Fruit fly (Drosophila melanogaster) whole organism, wandering third instar larva: ENCODE results near the gene CG10283.

Experiments used
- CG32264 ChIP-seq: fragments of 200-800 bp; sonication (Bioruptor generic); optimal IDR thresholded peaks from 2 replicates; lab custom pipeline; 2016; ENCODE audit warnings: missing biosample characterization, missing genetic modification characterization
- CG9705 ChIP-seq: fragments of 200-800 bp; sonication (Bioruptor generic); optimal IDR thresholded peaks from 2 replicates; lab custom pipeline; 2018; ENCODE audit warnings: missing biosample characterization, mild to moderate bottlenecking, missing genetic modification characterization
- HLH106 ChIP-seq: fragments of 200-800 bp; optimal IDR thresholded peaks from 3 replicates; lab custom pipeline; 2019; ENCODE audit warnings: missing biosample characterization, mild to moderate bottlenecking, missing genetic modification characterization, moderate library complexity
- Hr83 ChIP-seq: fragments of 200-300 bp; sonication (Bioruptor generic); optimal IDR thresholded peaks from 2 replicates; lab custom pipeline; 2016; ENCODE audit warnings: missing biosample characterization, mild to moderate bottlenecking, missing genetic modification characterization, moderate library complexity; ENCODE audit not compliant: poor library complexity, severe bottlenecking
- Sp1 ChIP-seq: fragments of 200-800 bp; sonication (Bioruptor generic); optimal IDR thresholded peaks from 3 replicates; lab custom pipeline; 2019; ENCODE audit warnings: missing biosample characterization, mild to moderate bottlenecking, missing genetic modification characterization, moderate library complexity
- brk ChIP-seq: fragments of 200-800 bp; sonication (Bioruptor generic); optimal IDR thresholded peaks from 2 replicates; lab custom pipeline; 2016; ENCODE audit warnings: missing biosample characterization, mild to moderate bottlenecking, missing genetic modification characterization
- dl ChIP-seq, 2 experiments: fragments of 175-275, 200-275 bp in 1 of 2; fragments of 200-275 bp in 1 of 2; sonication (Bioruptor generic); optimal IDR thresholded peaks; lab custom pipeline; 2018; ENCODE audit warnings: mild to moderate bottlenecking in 2 of 2, missing biosample characterization in 2 of 2, missing genetic modification characterization in 2 of 2, moderate library complexity in 2 of 2; ENCODE audit not compliant: partially characterized antibody in 2 of 2, insufficient read depth in 1 of 2
- ey ChIP-seq: fragments of 200-800 bp; sonication (Bioruptor generic); optimal IDR thresholded peaks from 2 replicates; lab custom pipeline; 2016; ENCODE audit warnings: missing biosample characterization, missing genetic modification characterization
- foxo ChIP-seq, 2 experiments: fragments of 200-800 bp; sonication (Bioruptor generic); optimal IDR thresholded peaks; 2 replicates in 1 of 2; 3 replicates in 1 of 2; lab custom pipeline; 2016 to 2017; ENCODE audit warnings: missing biosample characterization in 2 of 2, missing genetic modification characterization in 2 of 2
- fru ChIP-seq: fragments of 200-800 bp; sonication (Bioruptor generic); optimal IDR thresholded peaks from 3 replicates; lab custom pipeline; 2016; ENCODE audit warnings: missing biosample characterization, mild to moderate bottlenecking, missing genetic modification characterization
- lola ChIP-seq: fragments of >200 bp; optimal IDR thresholded peaks from 2 replicates; lab custom pipeline; 2017; ENCODE audit warnings: missing biosample characterization, missing genetic modification characterization
- usp ChIP-seq: fragments of >200 bp; optimal IDR thresholded peaks from 2 replicates; lab custom pipeline; 2017; ENCODE audit warnings: missing biosample characterization, missing genetic modification characterization

CG10283 gene

DNA sequence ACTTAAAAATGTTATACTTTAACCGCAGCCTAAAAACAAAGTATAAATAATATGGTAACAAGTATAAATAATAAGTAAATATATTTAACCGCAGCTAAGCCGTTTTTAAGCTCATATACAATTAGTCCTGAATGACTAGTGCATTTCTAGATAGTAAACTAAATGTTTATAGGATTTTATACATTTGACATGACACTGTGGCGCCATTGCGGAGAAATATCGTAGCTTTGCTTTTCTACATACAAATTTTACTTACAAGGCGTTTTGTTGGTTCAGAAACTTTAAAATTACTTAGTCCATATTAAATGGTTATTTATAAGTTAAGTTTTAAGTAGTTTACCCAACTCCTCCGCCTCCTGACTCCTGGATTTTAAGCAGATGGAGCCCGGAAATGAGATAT is 43.1 kb downstream of the CG10283 start:
- no peak for TF ChIP-seq brk (GFP tag; lab: Kevin White, UChicago)
- no peak for TF ChIP-seq dl (GFP tag; optimal IDR thresholded peaks at IDR 0.05; lab: Kevin White, UChicago; ENCODE audit: insufficient read depth in 1 of 2, partially characterized antibody in 2 of 2)
- no peak for TF ChIP-seq CG9705 (GFP tag; lab: Kevin White, UChicago)
- TF ChIP-seq fru (GFP tag; lab: Kevin White, UChicago), result peak; percentile 16
- TF ChIP-seq HLH106 (tag; lab: Kevin White, UChicago), result peak; percentile 12
- TF ChIP-seq lola, result no peak
- no peak for TF ChIP-seq Hr83
- TF ChIP-seq ey (GFP tag; lab: Kevin White, UChicago), result no peak
- no peak for TF ChIP-seq Sp1 (GFP tag; lab: Kevin White, UChicago)
- no peak for TF ChIP-seq usp (GFP tag; lab: Kevin White, UChicago)
- peak in 1 of 2 experiments; percentile 44 for TF ChIP-seq foxo (GFP tag; optimal IDR thresholded peaks at IDR 0.05; lab: Kevin White, UChicago)
- TF ChIP-seq CG32264 (GFP tag; lab: Kevin White, UChicago), result no peak
